Worm (Caenorhabditis elegans): ENCODE measurements around the gene glct-6.

- TF ChIP-seq W03F9.2 (tag; optimal IDR thresholded peaks at IDR 0.05) (no peak), him-1 (tag; optimal IDR thresholded peaks at IDR 0.05) (no peak), dao-5 (tag; optimal IDR thresholded peaks at IDR 0.05) (no peak)
Observed at ce11 chrIV:3821554-3821953, 37.5 kb downstream of the glct-6 start.
